Worm (Caenorhabditis elegans) whole organism, L4 larva: ENCODE data around the gene tor-2.

Experiments
- F26F4.8 ChIP-seq: fragments of 200-800 bp; sonication (Bioruptor generic); conservative IDR thresholded peaks from 2 replicates; pipeline ENCODE4 v1.3.6; 2022; ENCODE audit warnings: missing genetic modification characterization, missing compliant biosample characterization
- F37D6.2 ChIP-seq: sonication (generic microtip); optimal IDR thresholded peaks from 2 replicates; lab custom pipeline; 2016; ENCODE audit warnings: mild to moderate bottlenecking, missing genetic modification characterization, missing compliant biosample characterization
- R02D3.7 ChIP-seq: fragments of 150-350 bp; sonication (generic microtip); optimal IDR thresholded peaks from 3 replicates; lab custom pipeline; 2014; ENCODE audit warnings: missing biosample characterization, missing genetic modification characterization
- T20F7.1 ChIP-seq: fragments of 200-800 bp; sonication (Bioruptor generic); optimal IDR thresholded peaks from 2 replicates; lab custom pipeline; 2018; ENCODE audit warnings: mild to moderate bottlenecking, missing genetic modification characterization, missing compliant biosample characterization
- Y48G9A.11 ChIP-seq: fragments of 200-800 bp; sonication (Bioruptor generic); IDR thresholded peaks from 2 replicates; pipeline ENCODE4 v1.3.6; 2022; ENCODE audit warnings: missing genetic modification reagents, missing genetic modification characterization, missing compliant biosample characterization
- Y5F2A.4 ChIP-seq: fragments of 200-800 bp; sonication (Bioruptor generic); optimal IDR thresholded peaks from 2 replicates; lab custom pipeline; 2018; ENCODE audit warnings: mild to moderate bottlenecking, missing genetic modification characterization, missing compliant biosample characterization
- Y75B8A.6 ChIP-seq: fragments of 200-800 bp; sonication (Bioruptor generic); IDR thresholded peaks from 2 replicates; pipeline ENCODE4 v1.3.6; 2022; ENCODE audit warnings: missing genetic modification reagents, missing genetic modification characterization, missing compliant biosample characterization
- ZK546.5 ChIP-seq, 2 experiments: sonication (generic microtip); optimal IDR thresholded peaks; 2 replicates each; lab custom pipeline; 2017; ENCODE audit warnings: missing biosample characterization in 2 of 2, missing genetic modification characterization in 2 of 2
- arid-1 ChIP-seq: fragments of 200-800 bp; sonication (Bioruptor generic); conservative IDR thresholded peaks from 2 replicates; pipeline ENCODE4 v1.3.6; 2022; ENCODE audit warnings: missing genetic modification reagents, missing genetic modification characterization, missing compliant biosample characterization
- attf-4 ChIP-seq: sonication (generic microtip); optimal IDR thresholded peaks from 3 replicates; lab custom pipeline; 2017; ENCODE audit warnings: missing biosample characterization, missing genetic modification characterization
- ceh-28 ChIP-seq: fragments of 150-350 bp; optimal IDR thresholded peaks from 2 replicates; lab custom pipeline; 2014; ENCODE audit warnings: missing biosample characterization, missing genetic modification reagents, missing genetic modification characterization
- ceh-62 ChIP-seq: sonication (generic microtip); optimal IDR thresholded peaks from 2 replicates; lab custom pipeline; 2017; ENCODE audit warnings: missing biosample characterization, missing genetic modification characterization
- daf-16 ChIP-seq, 3 experiments: sonication (generic microtip); optimal IDR thresholded peaks; 2 replicates each; lab custom pipeline; 2016 to 2017; ENCODE audit warnings: missing genetic modification characterization in 3 of 3, missing genetic modification reagents in 3 of 3, mild to moderate bottlenecking in 2 of 3, missing compliant biosample characterization in 2 of 3, missing biosample characterization in 1 of 3, moderate library complexity in 1 of 3
- daf-19 ChIP-seq: fragments of 200-800 bp; sonication (Bioruptor generic); conservative IDR thresholded peaks from 2 replicates; pipeline ENCODE4 v1.3.6; 2022; ENCODE audit warnings: missing genetic modification characterization, missing compliant biosample characterization
- daf-8 ChIP-seq: fragments of 200-800 bp; sonication (Bioruptor generic); IDR thresholded peaks from 2 replicates; pipeline ENCODE4 v1.3.6; 2022; ENCODE audit warnings: missing genetic modification characterization, missing compliant biosample characterization
- dmd-6 ChIP-seq: fragments of 200-800 bp; sonication (Bioruptor generic); IDR thresholded peaks from 2 replicates; pipeline ENCODE4 v1.3.6; 2022; ENCODE audit warnings: missing genetic modification reagents, missing genetic modification characterization, missing compliant biosample characterization
- dmd-9 ChIP-seq: fragments of 200-800 bp; sonication (Bioruptor generic); IDR thresholded peaks from 2 replicates; pipeline ENCODE4 v1.3.6; 2022; ENCODE audit warnings: missing genetic modification reagents, missing genetic modification characterization, missing compliant biosample characterization
- fos-1 ChIP-seq: fragments of 150-350 bp; optimal IDR thresholded peaks from 2 replicates; lab custom pipeline; 2014; ENCODE audit warnings: missing biosample characterization, missing genetic modification characterization
- hlh-11 ChIP-seq: fragments of 200-800 bp; sonication (Bioruptor generic); optimal IDR thresholded peaks from 2 replicates; lab custom pipeline; 2018; ENCODE audit warnings: mild to moderate bottlenecking, missing genetic modification characterization, missing compliant biosample characterization
- hlh-30 ChIP-seq: sonication (generic microtip); optimal IDR thresholded peaks from 2 replicates; lab custom pipeline; 2017; ENCODE audit warnings: antibody characterized with exemption, mild to moderate bottlenecking, missing genetic modification characterization, missing compliant biosample characterization; ENCODE audit not compliant: insufficient read depth
- hmg-1.1 ChIP-seq: fragments of 200-800 bp; sonication (Bioruptor generic); IDR thresholded peaks from 2 replicates; pipeline ENCODE4 v1.3.6; 2022; ENCODE audit warnings: missing genetic modification reagents, missing genetic modification characterization, missing compliant biosample characterization
- lin-1 ChIP-seq: fragments of 200-800 bp; sonication (Bioruptor generic); IDR thresholded peaks from 2 replicates; pipeline ENCODE4 v1.3.6; 2022; ENCODE audit warnings: missing genetic modification reagents, missing genetic modification characterization, missing compliant biosample characterization
- lin-13 ChIP-seq: fragments of 150-350 bp; optimal IDR thresholded peaks from 2 replicates; lab custom pipeline; 2014; ENCODE audit warnings: missing biosample characterization, missing genetic modification reagents, missing genetic modification characterization
- lin-15B ChIP-seq: fragments of 150-350 bp; sonication (generic microtip); optimal IDR thresholded peaks from 3 replicates; lab custom pipeline; 2014; ENCODE audit warnings: missing biosample characterization, missing genetic modification characterization
- lin-29 ChIP-seq: fragments of 200-800 bp; sonication (Bioruptor generic); IDR thresholded peaks from 2 replicates; pipeline ENCODE4 v1.3.6; 2022; ENCODE audit warnings: missing genetic modification reagents, missing genetic modification characterization, missing compliant biosample characterization
- lin-38 ChIP-seq: fragments of 200-800 bp; sonication (Bioruptor generic); IDR thresholded peaks from 2 replicates; pipeline ENCODE4 v1.3.6; 2022; ENCODE audit warnings: missing genetic modification reagents, missing genetic modification characterization, missing compliant biosample characterization
- lin-39 ChIP-seq: fragments of 150-350 bp; optimal IDR thresholded peaks from 2 replicates; lab custom pipeline; 2014; ENCODE audit warnings: missing biosample characterization, missing genetic modification reagents, missing genetic modification characterization
- madf-5 ChIP-seq, 2 experiments: fragments of 200-800 bp; sonication (Bioruptor generic); IDR thresholded peaks; 2 replicates each; pipeline ENCODE4 v1.3.6; 2022; ENCODE audit warnings: missing compliant biosample characterization in 2 of 2, missing genetic modification characterization in 2 of 2
- madf-9 ChIP-seq: fragments of 200-800 bp; sonication (Bioruptor generic); conservative IDR thresholded peaks from 2 replicates; pipeline ENCODE4 v1.3.6; 2022; ENCODE audit warnings: missing genetic modification reagents, missing genetic modification characterization, missing compliant biosample characterization
- mep-1 ChIP-seq: fragments of 150-350 bp; sonication (generic microtip); optimal IDR thresholded peaks from 3 replicates; lab custom pipeline; 2014; ENCODE audit warnings: missing biosample characterization, missing genetic modification characterization
- mxl-3 ChIP-seq: fragments of 200-800 bp; sonication (Bioruptor generic); optimal IDR thresholded peaks from 2 replicates; lab custom pipeline; 2018; ENCODE audit warnings: mild to moderate bottlenecking, missing genetic modification characterization, missing compliant biosample characterization
- nhr-11 ChIP-seq: fragments of 150-350 bp; optimal IDR thresholded peaks from 2 replicates; lab custom pipeline; 2014; ENCODE audit warnings: missing biosample characterization, missing genetic modification characterization
- nhr-111 ChIP-seq: fragments of 200-800 bp; sonication (Bioruptor generic); optimal IDR thresholded peaks from 2 replicates; lab custom pipeline; 2018; ENCODE audit warnings: mild to moderate bottlenecking, missing genetic modification characterization, missing compliant biosample characterization
- nhr-237 ChIP-seq: sonication (generic microtip); optimal IDR thresholded peaks from 2 replicates; lab custom pipeline; 2017; ENCODE audit warnings: missing biosample characterization, missing genetic modification characterization
- nhr-25 ChIP-seq: sonication (generic microtip); optimal IDR thresholded peaks from 2 replicates; lab custom pipeline; 2017; ENCODE audit warnings: missing genetic modification characterization, mild to moderate bottlenecking, missing compliant biosample characterization, antibody characterized with exemption, moderate library complexity, borderline replicate concordance; ENCODE audit not compliant: insufficient read depth
- nhr-28 ChIP-seq: fragments of 150-350 bp; optimal IDR thresholded peaks from 2 replicates; lab custom pipeline; 2014; ENCODE audit warnings: missing biosample characterization, missing genetic modification characterization
- nhr-77 ChIP-seq: fragments of 150-350 bp; optimal IDR thresholded peaks from 2 replicates; lab custom pipeline; 2014; ENCODE audit warnings: missing biosample characterization, missing genetic modification characterization
- pha-4 ChIP-seq, 2 experiments: fragments of 150-350 bp in 1 of 2; fragments of 200-800 bp in 1 of 2; sonication (Bioruptor generic) in 1 of 2; IDR thresholded peaks in 1 of 2; optimal IDR thresholded peaks in 1 of 2; 2 replicates each; pipeline versions ENCODE4 v1.3.6 to Lab custom; 2014 to 2022; ENCODE audit warnings: missing genetic modification characterization in 2 of 2, missing genetic modification reagents in 2 of 2, missing biosample characterization in 1 of 2, missing compliant biosample characterization in 1 of 2
- php-3 ChIP-seq: fragments of 200-800 bp; sonication (Bioruptor generic); IDR thresholded peaks from 2 replicates; pipeline ENCODE4 v1.3.6; 2022; ENCODE audit warnings: missing genetic modification reagents, missing genetic modification characterization, missing compliant biosample characterization
- pqm-1 ChIP-seq: sonication (generic microtip); optimal IDR thresholded peaks from 2 replicates; lab custom pipeline; 2017; ENCODE audit warnings: missing biosample characterization, missing genetic modification characterization
- sdz-12 ChIP-seq: fragments of 200-800 bp; sonication (Bioruptor generic); optimal IDR thresholded peaks from 2 replicates; lab custom pipeline; 2018; ENCODE audit warnings: mild to moderate bottlenecking, missing genetic modification characterization, missing compliant biosample characterization
- snpc-1.2 ChIP-seq: fragments of 200-800 bp; sonication (Bioruptor generic); IDR thresholded peaks from 2 replicates; pipeline ENCODE4 v1.3.6; 2022; ENCODE audit warnings: missing genetic modification reagents, missing genetic modification characterization, missing compliant biosample characterization
- tra-1 ChIP-seq: fragments of 200-800 bp; sonication (Bioruptor generic); IDR thresholded peaks from 2 replicates; pipeline ENCODE4 v1.3.6; 2022; ENCODE audit warnings: missing genetic modification reagents, missing genetic modification characterization, missing compliant biosample characterization
- unc-130 ChIP-seq: sonication (generic microtip); optimal IDR thresholded peaks from 2 replicates; lab custom pipeline; 2016; ENCODE audit warnings: missing genetic modification reagents, missing genetic modification characterization, missing compliant biosample characterization
- vab-7 ChIP-seq: fragments of 200-800 bp; sonication (Bioruptor generic); IDR thresholded peaks from 2 replicates; pipeline ENCODE4 v1.3.6; 2022; ENCODE audit warnings: missing genetic modification reagents, missing genetic modification characterization, missing compliant biosample characterization
- zip-2 ChIP-seq: fragments of 150-350 bp; optimal IDR thresholded peaks from 2 replicates; lab custom pipeline; 2014; ENCODE audit warnings: missing biosample characterization, missing genetic modification characterization
- ztf-11 ChIP-seq: fragments of 150-350 bp; optimal IDR thresholded peaks from 2 replicates; lab custom pipeline; 2014; ENCODE audit warnings: missing biosample characterization, missing genetic modification characterization

Gene tor-2

ce11 chrIV:14032620-14033501, 48.9 kb upstream of the tor-2 start (continued):
- TF ChIP-seq nhr-77 (tag; lab: Kevin White, UChicago) = peak; percentile 48
- no peak for TF ChIP-seq lin-15B (tag; lab: Kevin White, UChicago)
- TF ChIP-seq lin-29 = peak; percentile 60; the same call in 1 of the 2 replicates
- TF ChIP-seq ztf-11 (tag; lab: Kevin White, UChicago) = no peak
- no peak for TF ChIP-seq Y48G9A.11
- peak; percentile 53; the same call in 1 of the 2 replicates for TF ChIP-seq lin-38 (GFP tag; lab: Robert Waterston, UW)
- peak; percentile 73; the same call in 1 of the 2 replicates for TF ChIP-seq daf-19 (GFP tag; lab: Robert Waterston, UW)
- TF ChIP-seq daf-16 (GFP tag; optimal IDR thresholded peaks at IDR 0.05; lab: Kevin White, UChicago) = peak in 1 of 2 experiments; percentile 30
- peak; percentile 67 for TF ChIP-seq daf-16 (tag; optimal IDR thresholded peaks at IDR 0.05; lab: Kevin White, UChicago)
- TF ChIP-seq Y75B8A.6 (GFP tag; lab: Robert Waterston, UW) = no peak
- peak; percentile 6 for TF ChIP-seq mxl-3 (GFP tag; lab: Kevin White, UChicago)
- TF ChIP-seq arid-1 (GFP tag; lab: Robert Waterston, UW) = no peak; the same call in 1 of the 2 replicates
- 0 out of 2 replicates have a peak, but pooled peaks have one; percentile 4 for TF ChIP-seq lin-1 (GFP tag; lab: Robert Waterston, UW)
- peak; percentile 84 for TF ChIP-seq dmd-6
- peak; percentile 84 for TF ChIP-seq F37D6.2
- TF ChIP-seq nhr-28 (tag; lab: Kevin White, UChicago) = peak; percentile 49
- peak; percentile 69 for TF ChIP-seq T20F7.1 (GFP tag; lab: Kevin White, UChicago)
- TF ChIP-seq sdz-12 (GFP tag; lab: Kevin White, UChicago) = no peak
- TF ChIP-seq F26F4.8 (GFP tag; lab: Robert Waterston, UW) = no peak
- TF ChIP-seq Y5F2A.4 (GFP tag; lab: Kevin White, UChicago) = peak; percentile 17
- peak; percentile 42 for TF ChIP-seq lin-13
- TF ChIP-seq ZK546.5 (tag; optimal IDR thresholded peaks at IDR 0.05; lab: Kevin White, UChicago) = no peak
- TF ChIP-seq php-3 (GFP tag; lab: Robert Waterston, UW) = no peak
- no peak for TF ChIP-seq mep-1 (tag; lab: Kevin White, UChicago)
- TF ChIP-seq ceh-62 = no peak
- TF ChIP-seq daf-8 (GFP tag; lab: Robert Waterston, UW) = no peak
- TF ChIP-seq attf-4 (tag; lab: Kevin White, UChicago) = no peak
- no peak for TF ChIP-seq nhr-25 (tag; lab: Kevin White, UChicago)
- no peak for TF ChIP-seq fos-1
- peak; percentile 94 for TF ChIP-seq hlh-11 (tag; lab: Kevin White, UChicago)
- peak; percentile 92 for TF ChIP-seq hlh-30 (tag; lab: Kevin White, UChicago)
- TF ChIP-seq unc-130 (GFP tag; lab: Kevin White, UChicago) = no peak
- TF ChIP-seq madf-9 (GFP tag; lab: Robert Waterston, UW) = peak; percentile 70
- TF ChIP-seq lin-39 (tag; lab: Kevin White, UChicago) = no peak
- 0 out of 4 replicates have a peak, but pooled peaks of 1 of the 2 experiments have one; percentile 51 for TF ChIP-seq madf-5 (GFP tag; IDR thresholded peaks at IDR 0.05; lab: Robert Waterston, UW)
- no peak for TF ChIP-seq zip-2 (tag; lab: Kevin White, UChicago)
- no peak for TF ChIP-seq nhr-237 (tag; lab: Kevin White, UChicago)
- TF ChIP-seq hmg-1.1 (GFP tag; lab: Robert Waterston, UW) = 0 out of 2 replicates have a peak, but pooled peaks have one; percentile 66
- TF ChIP-seq dmd-9 (GFP tag; lab: Robert Waterston, UW) = 0 out of 2 replicates have a peak, but pooled peaks have one; percentile 25
- no peak for TF ChIP-seq pqm-1 (tag; lab: Kevin White, UChicago)
- TF ChIP-seq nhr-11 (tag; lab: Kevin White, UChicago) = peak; percentile 49
- peak; percentile 65; the same call in 1 of the 2 replicates for TF ChIP-seq pha-4 (GFP tag; IDR thresholded peaks at IDR 0.05; lab: Robert Waterston, UW)
- TF ChIP-seq pha-4 (tag; optimal IDR thresholded peaks at IDR 0.05; lab: Kevin White, UChicago) = no peak
- TF ChIP-seq tra-1 (GFP tag; lab: Robert Waterston, UW) = peak; percentile 76; the same call in 1 of the 2 replicates
- TF ChIP-seq nhr-111 (GFP tag; lab: Kevin White, UChicago) = no peak
- no peak for TF ChIP-seq R02D3.7 (tag; lab: Kevin White, UChicago)
- peak; percentile 27 for TF ChIP-seq ceh-28 (tag; lab: Kevin White, UChicago)
- no peak for TF ChIP-seq vab-7 (GFP tag; lab: Robert Waterston, UW)
- TF ChIP-seq snpc-1.2 (GFP tag; lab: Robert Waterston, UW) = peak; percentile 60
